Worm (Caenorhabditis elegans) whole organism, L3 larva: ENCODE results near the gene ptr-19.

ENCODE experiments used
- aly-2 ChIP-seq: fragments of 150-350 bp; optimal IDR thresholded peaks from 2 replicates; lab custom pipeline; 2014; ENCODE audit warnings: missing biosample characterization, missing genetic modification characterization
- ama-1 ChIP-seq: fragments of 150-350 bp; optimal IDR thresholded peaks from 2 replicates; lab custom pipeline; 2018
- ceh-28 ChIP-seq: fragments of 150-350 bp; optimal IDR thresholded peaks from 2 replicates; lab custom pipeline; 2014; ENCODE audit warnings: missing biosample characterization, missing genetic modification reagents, missing genetic modification characterization
- ceh-82 ChIP-seq: fragments of 150-350 bp; optimal IDR thresholded peaks from 2 replicates; lab custom pipeline; 2014; ENCODE audit warnings: missing biosample characterization, missing genetic modification characterization
- egl-27 ChIP-seq: sonication (generic microtip); optimal IDR thresholded peaks from 4 replicates; lab custom pipeline; 2017; ENCODE audit warnings: missing biosample characterization, missing genetic modification reagents, missing genetic modification characterization
- egl-5 ChIP-seq: fragments of 150-350 bp; optimal IDR thresholded peaks from 2 replicates; lab custom pipeline; 2017; ENCODE audit warnings: missing biosample characterization, missing genetic modification reagents, missing genetic modification characterization, inconsistent platforms
- elt-2 ChIP-seq: sonication (generic microtip); optimal IDR thresholded peaks from 2 replicates; lab custom pipeline; 2016; ENCODE audit warnings: missing genetic modification reagents, mild to moderate bottlenecking, missing genetic modification characterization, missing compliant biosample characterization
- elt-3 ChIP-seq, 3 experiments: fragments of 150-350 bp in 1 of 3; sonication (generic microtip) in 2 of 3; optimal IDR thresholded peaks; 2 replicates in 2 of 3; 4 replicates in 1 of 3; lab custom pipeline; 2014 to 2017; ENCODE audit warnings: missing biosample characterization in 3 of 3, missing genetic modification characterization in 3 of 3
- fkh-10 ChIP-seq: sonication (generic microtip); optimal IDR thresholded peaks from 2 replicates; lab custom pipeline; 2017; ENCODE audit warnings: missing biosample characterization, missing genetic modification reagents, missing genetic modification characterization
- fkh-2 ChIP-seq: fragments of 150-350 bp; optimal IDR thresholded peaks from 2 replicates; lab custom pipeline; 2014; ENCODE audit warnings: missing biosample characterization, missing genetic modification reagents, missing genetic modification characterization
- fos-1 ChIP-seq: fragments of 150-350 bp; optimal IDR thresholded peaks from 2 replicates; lab custom pipeline; 2014; ENCODE audit warnings: missing biosample characterization, missing genetic modification characterization
- hmg-11 ChIP-seq: sonication (generic microtip); optimal IDR thresholded peaks from 2 replicates; lab custom pipeline; 2016; ENCODE audit warnings: missing genetic modification characterization, missing compliant biosample characterization
- jun-1 ChIP-seq: fragments of 150-350 bp; optimal IDR thresholded peaks from 2 replicates; lab custom pipeline; 2014; ENCODE audit warnings: missing biosample characterization, missing genetic modification reagents, missing genetic modification characterization
- lin-15B ChIP-seq: fragments of 150-350 bp; optimal IDR thresholded peaks from 2 replicates; lab custom pipeline; 2014; ENCODE audit warnings: missing biosample characterization, missing genetic modification characterization
- lin-39 ChIP-seq: fragments of 150-350 bp; optimal IDR thresholded peaks from 2 replicates; lab custom pipeline; 2018; ENCODE audit warnings: missing biosample characterization, missing genetic modification reagents, missing genetic modification characterization
- lsy-12 ChIP-seq: sonication (generic microtip); optimal IDR thresholded peaks from 2 replicates; lab custom pipeline; 2016; ENCODE audit warnings: mild to moderate bottlenecking, missing genetic modification characterization, missing compliant biosample characterization
- mdl-1 ChIP-seq: fragments of 150-350 bp; optimal IDR thresholded peaks from 2 replicates; lab custom pipeline; 2014; ENCODE audit warnings: missing biosample characterization, missing genetic modification characterization
- nfya-1 ChIP-seq: sonication (generic microtip); optimal IDR thresholded peaks from 2 replicates; lab custom pipeline; 2017; ENCODE audit warnings: missing genetic modification characterization, mild to moderate bottlenecking, missing compliant biosample characterization, antibody characterized with exemption, moderate library complexity; ENCODE audit not compliant: insufficient read depth
- nhr-11 ChIP-seq: fragments of 150-350 bp; optimal IDR thresholded peaks from 2 replicates; lab custom pipeline; 2014; ENCODE audit warnings: missing biosample characterization, missing genetic modification characterization
- nhr-23 ChIP-seq: fragments of 150-350 bp; optimal IDR thresholded peaks from 2 replicates; lab custom pipeline; 2014; ENCODE audit warnings: missing biosample characterization, missing genetic modification reagents, missing genetic modification characterization
- nhr-25 ChIP-seq: sonication (generic microtip); optimal IDR thresholded peaks from 2 replicates; lab custom pipeline; 2017; ENCODE audit warnings: missing biosample characterization, missing genetic modification characterization
- nhr-28 ChIP-seq: fragments of 150-350 bp; optimal IDR thresholded peaks from 2 replicates; lab custom pipeline; 2014; ENCODE audit warnings: missing biosample characterization, missing genetic modification characterization
- nhr-43 ChIP-seq: sonication (generic microtip); optimal IDR thresholded peaks from 2 replicates; lab custom pipeline; 2016; ENCODE audit warnings: mild to moderate bottlenecking, missing genetic modification characterization, missing compliant biosample characterization; ENCODE audit not compliant: poor library complexity, severe bottlenecking
- nhr-67 ChIP-seq: fragments of 150-350 bp; optimal IDR thresholded peaks from 2 replicates; lab custom pipeline; 2014; ENCODE audit warnings: missing biosample characterization, missing genetic modification characterization
- nhr-76 ChIP-seq: fragments of 150-350 bp; sonication (generic microtip); optimal IDR thresholded peaks from 5 replicates; lab custom pipeline; 2014; ENCODE audit warnings: missing biosample characterization, missing genetic modification characterization
- pha-4 ChIP-seq: fragments of 150-350 bp; optimal IDR thresholded peaks from 2 replicates; lab custom pipeline; 2014; ENCODE audit warnings: missing biosample characterization, missing genetic modification reagents, missing genetic modification characterization
- pqm-1 ChIP-seq: fragments of 150-350 bp; optimal IDR thresholded peaks from 2 replicates; lab custom pipeline; 2017; ENCODE audit warnings: missing biosample characterization, missing genetic modification characterization, inconsistent platforms
- skn-1 ChIP-seq: fragments of 150-350 bp; optimal IDR thresholded peaks from 2 replicates; lab custom pipeline; 2014; ENCODE audit warnings: missing biosample characterization, missing genetic modification characterization
- snpc-4 ChIP-seq: fragments of 150-350 bp; optimal IDR thresholded peaks from 2 replicates; lab custom pipeline; 2014; ENCODE audit warnings: missing biosample characterization, missing genetic modification characterization
- tbx-2 ChIP-seq: sonication (generic microtip); optimal IDR thresholded peaks from 2 replicates; lab custom pipeline; 2016; ENCODE audit warnings: mild to moderate bottlenecking, missing genetic modification characterization, missing compliant biosample characterization
- unc-62 ChIP-seq: fragments of 150-350 bp; sonication (generic microtip); optimal IDR thresholded peaks from 4 replicates; lab custom pipeline; 2014; ENCODE audit warnings: missing biosample characterization, missing genetic modification reagents, missing genetic modification characterization
- ztf-11 ChIP-seq: fragments of 150-350 bp; optimal IDR thresholded peaks from 2 replicates; lab custom pipeline; 2014; ENCODE audit warnings: missing biosample characterization, missing genetic modification characterization
- ztf-4 ChIP-seq: fragments of 150-350 bp; optimal IDR thresholded peaks from 2 replicates; lab custom pipeline; 2014; ENCODE audit warnings: missing biosample characterization, missing genetic modification characterization

Gene ptr-19

DNA sequence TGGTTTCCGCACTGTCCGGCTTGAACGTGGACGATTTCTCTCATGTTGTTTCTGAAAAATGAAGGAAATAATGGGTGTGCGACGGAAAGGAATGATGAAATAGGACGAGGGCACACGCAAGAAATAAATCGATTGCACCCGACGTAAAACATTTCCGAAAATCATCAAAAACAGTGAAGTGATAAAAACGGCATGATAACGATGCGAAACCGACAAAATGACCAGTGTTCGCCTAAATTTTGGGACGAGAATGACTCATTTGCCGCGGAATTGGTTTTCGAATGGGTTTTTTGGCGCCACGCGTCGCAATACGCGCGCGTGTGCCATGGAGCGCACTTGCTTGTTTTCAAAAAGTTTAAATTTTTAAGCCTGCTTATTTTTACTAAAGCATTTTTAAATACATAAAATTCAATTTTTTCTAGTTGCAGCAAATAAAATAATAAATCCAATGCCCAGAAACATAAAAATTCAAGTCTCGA lies 39.2 kb upstream of the ptr-19 start, which contains the start of the genes tbb-1 and rib-2 (continued):
- TF ChIP-seq elt-3 (tag; optimal IDR thresholded peaks at IDR 0.05; lab: Kevin White, UChicago) (no peak), mdl-1 (tag; lab: Kevin White, UChicago) (no peak), jun-1 (peak; percentile 95), nhr-76 (tag; lab: Kevin White, UChicago) (no peak), aly-2 (tag; lab: Kevin White, UChicago) (no peak), ztf-11 (tag; lab: Kevin White, UChicago) (no peak), nhr-23 (tag; lab: Kevin White, UChicago) (peak; percentile 83), unc-62 (GFP tag; lab: Kevin White, UChicago) (no peak)
- TF ChIP-seq, all 47 proteins: peak for 19

DNA sequence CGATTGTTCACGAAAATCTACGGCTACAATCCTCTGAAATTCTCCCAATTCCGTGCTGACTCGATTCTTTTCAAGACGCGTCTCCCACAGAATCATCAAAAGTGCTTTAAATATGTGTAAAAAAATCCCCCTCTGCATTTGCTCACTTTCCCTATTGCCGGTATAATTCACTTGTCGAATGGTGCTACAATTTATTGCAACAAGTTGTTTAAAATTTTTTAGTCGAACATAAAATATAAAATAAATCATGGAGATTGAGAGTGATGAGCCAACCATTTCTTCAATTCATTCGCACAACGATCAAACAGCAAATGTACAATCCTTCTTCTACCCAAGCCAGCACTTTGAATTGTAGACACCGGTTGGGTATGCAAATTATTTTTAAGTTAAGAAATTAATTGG lies 35.2 kb upstream of the ptr-19 start:
- TF ChIP-seq aly-2 (tag; lab: Kevin White, UChicago) (no peak), nhr-43 (tag; lab: Kevin White, UChicago) (peak; percentile 20), elt-2 (tag; lab: Kevin White, UChicago) (peak; percentile 8), ceh-82 (peak; percentile 14)

DNA sequence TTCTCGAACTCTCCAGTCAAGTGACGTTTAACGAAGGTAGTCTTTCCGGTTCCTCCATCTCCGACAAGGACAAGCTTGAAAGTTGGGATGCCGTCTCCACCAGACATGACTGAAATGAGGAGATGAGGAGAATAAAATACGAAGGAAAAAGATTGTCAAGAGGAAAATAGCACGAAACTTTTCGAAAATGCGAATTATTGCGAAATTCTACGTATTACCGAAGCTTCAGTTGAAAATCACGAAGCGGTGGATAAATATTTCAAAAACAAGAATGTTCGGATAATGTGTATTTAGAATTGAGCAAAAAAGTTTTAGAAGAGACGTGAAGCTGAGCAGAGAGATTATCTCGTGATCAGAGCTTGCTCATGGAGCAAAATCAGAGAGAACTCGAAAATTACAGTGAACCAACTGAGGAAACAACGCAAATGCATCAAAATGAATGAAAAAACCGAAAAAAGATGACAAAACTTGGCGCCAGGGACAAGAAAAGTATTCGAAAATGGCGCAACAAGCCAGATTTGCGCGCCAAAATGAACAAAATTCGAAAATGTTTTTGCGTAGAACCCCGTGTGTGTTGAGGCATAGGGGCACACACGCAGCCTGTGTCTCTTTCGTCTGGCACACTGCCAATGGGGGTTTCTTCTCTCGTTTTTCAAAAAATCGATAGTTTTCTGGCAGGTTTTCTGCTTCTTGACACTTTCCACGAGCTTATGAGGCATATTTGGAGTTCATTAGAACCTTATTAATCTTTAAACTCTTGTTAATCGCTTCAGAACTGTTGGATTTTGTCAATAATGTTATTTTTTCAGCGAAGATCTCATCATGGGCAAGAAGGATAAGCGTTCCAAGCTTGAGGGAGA lies 33.8 kb upstream of the ptr-19 start, which contains the start of the genes ran-1 and dkc-1:
TSS of gene ran-1 (minus strand) at position 109 of the 860 bp plus-strand sequence.
TSS of gene dkc-1 (plus strand) at position 810 of the 860 bp plus-strand sequence.
- TF ChIP-seq nhr-25: peak; percentile 73
- TF ChIP-seq nhr-23 (tag; lab: Kevin White, UChicago): peak; percentile 55
- TF ChIP-seq nhr-28 (tag; lab: Kevin White, UChicago): no peak
- TF ChIP-seq snpc-4 (tag; lab: Kevin White, UChicago): peak; percentile 76
- TF ChIP-seq elt-2 (tag; lab: Kevin White, UChicago): peak; percentile 55
- no peak for TF ChIP-seq nhr-67 (tag; lab: Kevin White, UChicago)
- TF ChIP-seq nhr-43 (tag; lab: Kevin White, UChicago): no peak
- peak; percentile 93 for TF ChIP-seq nfya-1 (tag; lab: Kevin White, UChicago)
- TF ChIP-seq ztf-4: no peak
- TF ChIP-seq fos-1 (tag; lab: Kevin White, UChicago): no peak
- no peak for TF ChIP-seq aly-2 (tag; lab: Kevin White, UChicago)
- no peak for TF ChIP-seq fkh-10 (GFP tag; lab: Kevin White, UChicago)
- no peak for TF ChIP-seq tbx-2
- TF ChIP-seq lin-39 (tag; lab: Kevin White, UChicago): peak; percentile 75
- no peak for TF ChIP-seq ceh-82
- TF ChIP-seq fkh-2 (tag; lab: Kevin White, UChicago): no peak
- peak; percentile 73 for TF ChIP-seq hmg-11 (tag; lab: Kevin White, UChicago)
- TF ChIP-seq lin-15B (tag; lab: Kevin White, UChicago): peak; percentile 72
- TF ChIP-seq pqm-1 (tag; lab: Kevin White, UChicago): peak; percentile 15
- no peak for TF ChIP-seq egl-27 (tag; lab: Kevin White, UChicago)
- peak; percentile 59 for TF ChIP-seq egl-5
- TF ChIP-seq nhr-11: no peak
- no peak for TF ChIP-seq lsy-12 (tag; lab: Kevin White, UChicago)
- TF ChIP-seq ceh-28 (tag; lab: Kevin White, UChicago): peak; percentile 74
- peak; percentile 47 for TF ChIP-seq ama-1 (lab: Kevin White, UChicago)
- TF ChIP-seq mdl-1 (tag; lab: Kevin White, UChicago): no peak
- TF ChIP-seq skn-1: peak; percentile 82
- peak; percentile 81 for TF ChIP-seq pha-4 (tag; lab: Kevin White, UChicago)

DNA sequence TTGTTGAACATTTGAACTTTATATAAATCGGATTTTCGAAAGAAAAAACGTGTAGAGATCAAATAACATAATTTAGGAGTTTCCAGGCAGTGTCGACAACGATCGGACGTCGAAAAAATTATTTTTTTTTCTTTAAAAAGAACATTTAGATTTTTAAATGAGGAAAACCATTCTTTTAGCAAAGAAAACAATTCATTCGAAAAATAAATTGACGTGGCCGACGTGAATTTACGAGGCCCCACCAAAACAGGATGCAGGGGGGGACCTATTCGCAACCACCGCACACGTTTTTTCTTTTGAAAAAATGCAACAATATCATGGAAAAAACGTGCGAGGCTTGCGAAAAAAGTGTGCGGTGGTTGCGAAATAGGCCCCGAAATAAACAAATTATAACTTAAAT lies 31.6 kb upstream of the ptr-19 start, which contains the start of gene enu-3.6:
TSS of gene enu-3.6 (plus strand) at position 392 of the 400 bp plus-strand sequence.
- TF ChIP-seq elt-2 (tag; lab: Kevin White, UChicago): peak; percentile 1
